Worm (Caenorhabditis elegans) whole organism, L1 larva: ENCODE data around the gene F53A9.6.

Experiments
- C16A3.4 ChIP-seq: fragments of 150-350 bp; optimal IDR thresholded peaks from 2 replicates; lab custom pipeline; 2014; ENCODE audit warnings: missing biosample characterization, missing genetic modification characterization
- C34B4.2 ChIP-seq: sonication (generic microtip); optimal IDR thresholded peaks from 2 replicates; lab custom pipeline; 2017; ENCODE audit warnings: mild to moderate bottlenecking, missing genetic modification characterization, missing compliant biosample characterization
- Y116A8C.19 ChIP-seq: sonication (generic microtip); optimal IDR thresholded peaks from 2 replicates; lab custom pipeline; 2016; ENCODE audit warnings: missing compliant biosample characterization, missing genetic modification characterization, borderline replicate concordance
- alr-1 ChIP-seq: fragments of 200-800 bp; sonication (Bioruptor generic); optimal IDR thresholded peaks from 2 replicates; lab custom pipeline; 2018; ENCODE audit warnings: borderline replicate concordance, mild to moderate bottlenecking, missing genetic modification characterization, missing compliant biosample characterization
- ama-1 ChIP-seq: fragments of 150-350 bp; optimal IDR thresholded peaks from 2 replicates; lab custom pipeline; 2014
- blmp-1 ChIP-seq: fragments of 150-350 bp; optimal IDR thresholded peaks from 2 replicates; lab custom pipeline; 2014; ENCODE audit warnings: missing biosample characterization, missing genetic modification characterization
- ces-1 ChIP-seq: fragments of 150-350 bp; optimal IDR thresholded peaks from 2 replicates; lab custom pipeline; 2014; ENCODE audit warnings: missing biosample characterization, missing genetic modification reagents, missing genetic modification characterization
- dpl-1 ChIP-seq, 3 experiments: fragments of 150-350 bp in 2 of 3; sonication (generic microtip) in 1 of 3; optimal IDR thresholded peaks; 2 replicates each; lab custom pipeline; 2014 to 2017; ENCODE audit warnings: missing biosample characterization in 3 of 3, missing genetic modification characterization in 3 of 3, missing genetic modification reagents in 3 of 3
- efl-1 ChIP-seq, 4 experiments: fragments of 150-350 bp; optimal IDR thresholded peaks in 3 of 4; peaks in 1 of 4; 1 replicate in 1 of 4; 2 replicates in 3 of 4; lab custom pipeline; 2014; ENCODE audit warnings: missing biosample characterization in 2 of 4, missing genetic modification characterization in 2 of 4, missing genetic modification reagents in 2 of 4
- egl-13 ChIP-seq: sonication (generic microtip); optimal IDR thresholded peaks from 2 replicates; lab custom pipeline; 2016; ENCODE audit warnings: missing genotype, missing genetic modification reagents, missing genetic modification characterization, missing compliant biosample characterization
- egl-27 ChIP-seq, 2 experiments: fragments of 150-350 bp in 1 of 2; sonication (generic microtip); optimal IDR thresholded peaks; 3 replicates each; lab custom pipeline; 2017 to 2018; ENCODE audit warnings: missing biosample characterization in 2 of 2, missing genetic modification characterization in 2 of 2, missing genetic modification reagents in 2 of 2
- ets-5 ChIP-seq: fragments of 200-800 bp; sonication (Bioruptor generic); IDR thresholded peaks from 2 replicates; pipeline ENCODE4 v1.3.6; 2022; ENCODE audit warnings: missing genetic modification characterization, missing compliant biosample characterization
- fkh-4 ChIP-seq: sonication (generic microtip); optimal IDR thresholded peaks from 2 replicates; lab custom pipeline; 2016; ENCODE audit warnings: missing compliant biosample characterization, missing genetic modification characterization, borderline replicate concordance
- fkh-8 ChIP-seq: sonication (generic microtip); optimal IDR thresholded peaks from 2 replicates; lab custom pipeline; 2016; ENCODE audit warnings: mild to moderate bottlenecking, missing genetic modification characterization, missing compliant biosample characterization
- hlh-4 ChIP-seq: sonication (generic microtip); optimal IDR thresholded peaks from 2 replicates; lab custom pipeline; 2016; ENCODE audit warnings: mild to moderate bottlenecking, missing genetic modification characterization, missing compliant biosample characterization
- lin-14 ChIP-seq: fragments of 200-800 bp; sonication (Bioruptor generic); optimal IDR thresholded peaks from 2 replicates; lab custom pipeline; 2018; ENCODE audit warnings: mild to moderate bottlenecking, missing genetic modification characterization, moderate library complexity, missing compliant biosample characterization
- lin-15B ChIP-seq: fragments of 150-350 bp; sonication (generic microtip); optimal IDR thresholded peaks from 3 replicates; lab custom pipeline; 2014; ENCODE audit warnings: missing biosample characterization, missing genetic modification characterization
- lin-35 ChIP-seq, 2 experiments: fragments of 150-350 bp; optimal IDR thresholded peaks; 2 replicates each; lab custom pipeline; 2014; ENCODE audit warnings: missing biosample characterization in 2 of 2, missing genetic modification characterization in 2 of 2, missing genetic modification reagents in 2 of 2
- lir-3 ChIP-seq: sonication (generic microtip); optimal IDR thresholded peaks from 2 replicates; lab custom pipeline; 2016; ENCODE audit warnings: mild to moderate bottlenecking, missing genetic modification characterization, moderate library complexity, missing compliant biosample characterization; ENCODE audit not compliant: poor library complexity
- lsy-2 ChIP-seq, 2 experiments: fragments of 150-350 bp; optimal IDR thresholded peaks; 2 replicates each; lab custom pipeline; 2014; ENCODE audit warnings: missing biosample characterization in 2 of 2, missing genetic modification characterization in 2 of 2
- mef-2 ChIP-seq: fragments of 150-350 bp; optimal IDR thresholded peaks from 2 replicates; lab custom pipeline; 2014; ENCODE audit warnings: missing biosample characterization, missing genetic modification characterization
- mep-1 ChIP-seq: fragments of 150-350 bp; optimal IDR thresholded peaks from 2 replicates; lab custom pipeline; 2014; ENCODE audit warnings: missing biosample characterization, missing genetic modification characterization
- nhr-12 ChIP-seq: sonication (generic microtip); optimal IDR thresholded peaks from 2 replicates; lab custom pipeline; 2017; ENCODE audit warnings: missing biosample characterization, missing genetic modification characterization
- nhr-20 ChIP-seq: sonication (generic microtip); optimal IDR thresholded peaks from 2 replicates; lab custom pipeline; 2016; ENCODE audit warnings: mild to moderate bottlenecking, missing genetic modification characterization, missing compliant biosample characterization
- nhr-237 ChIP-seq: fragments of 150-350 bp; optimal IDR thresholded peaks from 2 replicates; lab custom pipeline; 2014; ENCODE audit warnings: missing biosample characterization, missing genetic modification characterization
- nhr-28 ChIP-seq: fragments of 150-350 bp; optimal IDR thresholded peaks from 2 replicates; lab custom pipeline; 2014; ENCODE audit warnings: missing biosample characterization, missing genetic modification characterization
- nhr-71 ChIP-seq: sonication (generic microtip); optimal IDR thresholded peaks from 2 replicates; lab custom pipeline; 2016; ENCODE audit warnings: mild to moderate bottlenecking, missing genetic modification characterization, moderate library complexity, missing compliant biosample characterization
- nhr-77 ChIP-seq: fragments of 150-350 bp; optimal IDR thresholded peaks from 2 replicates; lab custom pipeline; 2014; ENCODE audit warnings: missing biosample characterization, missing genetic modification characterization
- nhr-85 ChIP-seq: sonication (generic microtip); peaks from one replicate; lab custom pipeline; 2016; ENCODE audit warnings: missing genetic modification characterization, inconsistent platforms, missing compliant biosample characterization
- nhr-90 ChIP-seq: sonication (generic microtip); optimal IDR thresholded peaks from 2 replicates; lab custom pipeline; 2016; ENCODE audit warnings: mild to moderate bottlenecking, missing genetic modification characterization, missing compliant biosample characterization; ENCODE audit not compliant: poor library complexity
- pax-3 ChIP-seq: fragments of 200-800 bp; sonication (Bioruptor generic); optimal IDR thresholded peaks from 2 replicates; lab custom pipeline; 2018; ENCODE audit warnings: mild to moderate bottlenecking, missing genetic modification characterization, moderate library complexity, missing compliant biosample characterization
- skn-1 ChIP-seq: fragments of 150-350 bp; optimal IDR thresholded peaks from 2 replicates; lab custom pipeline; 2014; ENCODE audit warnings: missing biosample characterization, missing genetic modification characterization
- snpc-4 ChIP-seq: fragments of 150-350 bp; optimal IDR thresholded peaks from 2 replicates; lab custom pipeline; 2014; ENCODE audit warnings: missing biosample characterization, missing genetic modification characterization
- snu-23 ChIP-seq: sonication (generic microtip); optimal IDR thresholded peaks from 2 replicates; lab custom pipeline; 2016; ENCODE audit warnings: missing genetic modification characterization, missing compliant biosample characterization
- sox-4 ChIP-seq: sonication (generic microtip); optimal IDR thresholded peaks from 2 replicates; lab custom pipeline; 2016; ENCODE audit warnings: missing genetic modification characterization, missing compliant biosample characterization
- sptf-1 ChIP-seq: fragments of 150-350 bp; optimal IDR thresholded peaks from 2 replicates; lab custom pipeline; 2014; ENCODE audit warnings: missing biosample characterization, missing genetic modification characterization
- sup-37 ChIP-seq: fragments of 200-800 bp; sonication (Bioruptor generic); optimal IDR thresholded peaks from 2 replicates; lab custom pipeline; 2018; ENCODE audit warnings: mild to moderate bottlenecking, missing genetic modification characterization, missing compliant biosample characterization
- swsn-7 ChIP-seq: sonication (generic microtip); optimal IDR thresholded peaks from 2 replicates; lab custom pipeline; 2016; ENCODE audit warnings: missing genetic modification characterization, missing compliant biosample characterization
- unc-130 ChIP-seq: fragments of 150-350 bp; optimal IDR thresholded peaks from 2 replicates; lab custom pipeline; 2017; ENCODE audit warnings: missing biosample characterization, missing genetic modification characterization, inconsistent platforms
- vab-15 ChIP-seq: sonication (generic microtip); optimal IDR thresholded peaks from 2 replicates; lab custom pipeline; 2017; ENCODE audit warnings: missing genotype, mild to moderate bottlenecking, missing genetic modification characterization, missing compliant biosample characterization
- xbp-1 ChIP-seq: sonication (generic microtip); optimal IDR thresholded peaks from 2 replicates; lab custom pipeline; 2016; ENCODE audit warnings: missing genetic modification characterization, missing compliant biosample characterization
- ztf-4 ChIP-seq: fragments of 150-350 bp; optimal IDR thresholded peaks from 2 replicates; lab custom pipeline; 2014; ENCODE audit warnings: missing biosample characterization, missing genetic modification characterization

F53A9.6 gene

DNA sequence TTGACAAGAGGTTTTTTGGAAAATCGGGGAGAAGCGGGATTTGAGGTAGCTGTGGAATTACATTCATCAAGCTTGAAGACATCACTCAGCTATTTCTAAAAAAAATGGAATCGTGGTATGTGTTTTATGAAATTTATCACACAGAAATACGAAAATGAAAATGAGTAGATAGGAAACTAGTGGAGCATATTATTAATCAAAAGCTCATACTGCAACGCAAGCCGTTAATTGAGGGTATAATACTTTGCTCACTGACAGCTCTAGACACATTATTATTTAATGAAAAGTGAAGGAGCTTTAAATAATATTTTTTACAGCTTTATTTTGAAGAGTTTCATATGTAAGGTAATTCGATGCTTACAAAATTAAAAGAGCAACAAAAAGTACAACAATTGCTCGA, 29.3 kb upstream of the F53A9.6 start, which contains the start of gene M02D8.7:
M02D8.7 (minus strand) TSS at position 101 of the 400 bp plus-strand sequence.
- no peak for TF ChIP-seq nhr-237 (tag; lab: Kevin White, UChicago)

DNA sequence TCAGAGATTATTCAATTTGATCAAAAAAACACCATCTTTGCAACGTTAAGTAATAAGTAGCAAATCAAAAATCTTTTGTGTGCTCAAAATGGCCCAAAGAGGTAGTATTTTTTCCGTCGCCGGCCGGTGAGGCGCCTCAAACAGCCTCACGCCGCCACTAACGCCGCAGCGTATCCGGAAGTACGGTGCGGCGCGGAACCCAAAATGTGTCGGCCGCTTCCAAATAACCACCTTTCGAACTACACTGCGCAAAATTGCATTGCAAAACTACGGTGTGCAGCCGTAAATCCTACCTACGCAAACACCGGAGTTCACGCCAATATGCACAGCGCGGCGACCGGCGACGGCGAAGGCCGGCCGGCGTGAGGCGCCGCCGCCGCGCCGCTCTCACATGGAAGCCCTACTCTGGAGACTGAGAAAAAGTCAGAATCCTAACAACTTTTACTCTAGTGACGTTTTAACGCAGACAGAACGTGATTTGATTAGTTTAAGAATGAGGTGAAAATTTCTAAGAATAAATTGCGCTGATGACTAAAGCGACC, 28.1 kb upstream of the F53A9.6 start:
- TF ChIP-seq egl-27 (tag; optimal IDR thresholded peaks at IDR 0.05; lab: Kevin White, UChicago), result no peak
- no peak for TF ChIP-seq pax-3 (tag; lab: Kevin White, UChicago)
- no peak for TF ChIP-seq ztf-4 (tag; lab: Kevin White, UChicago)
- TF ChIP-seq sup-37 (GFP tag; lab: Kevin White, UChicago), result no peak
- TF ChIP-seq snu-23 (GFP tag; lab: Kevin White, UChicago), result no peak
- no peak for TF ChIP-seq nhr-85 (tag; lab: Kevin White, UChicago)
- no peak for TF ChIP-seq ets-5 (GFP tag; lab: Robert Waterston, UW)
- no peak for TF ChIP-seq fkh-4
- no peak for TF ChIP-seq unc-130 (tag; lab: Kevin White, UChicago)
- TF ChIP-seq sox-4 (tag; lab: Kevin White, UChicago), result no peak
- TF ChIP-seq mef-2 (tag; lab: Kevin White, UChicago), result no peak
- no peak for TF ChIP-seq C34B4.2 (tag; lab: Kevin White, UChicago)

DNA sequence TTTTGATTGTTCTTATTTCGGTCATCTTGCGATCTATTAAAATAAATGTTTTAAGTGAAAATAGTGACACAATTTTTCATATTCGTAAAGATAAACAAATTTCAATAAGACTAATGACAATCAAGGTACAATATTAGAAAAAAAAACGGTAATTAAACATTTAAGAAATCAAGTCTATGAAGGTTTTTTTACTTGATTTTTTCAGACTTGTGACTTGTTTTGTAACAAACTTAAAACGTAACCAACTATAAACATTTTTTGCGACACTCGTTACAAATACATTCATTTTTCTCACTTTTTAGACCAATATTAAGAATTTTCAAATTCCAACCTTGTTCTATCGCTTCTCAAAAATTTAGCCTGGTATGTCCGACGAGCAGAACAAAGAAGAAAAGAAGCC, 25.8 kb upstream of the F53A9.6 start, which contains the start of gene M02D8.2:
M02D8.2 (plus strand) TSS at position 301 of the 400 bp plus-strand sequence.
- TF ChIP-seq hlh-4, result no peak
- TF ChIP-seq nhr-77 (tag; lab: Kevin White, UChicago), result no peak
- no peak for TF ChIP-seq alr-1 (tag; lab: Kevin White, UChicago)
- TF ChIP-seq unc-130 (tag; lab: Kevin White, UChicago), result no peak
- no peak for TF ChIP-seq egl-13
- TF ChIP-seq Y116A8C.19 (tag; lab: Kevin White, UChicago), result no peak
- TF ChIP-seq sptf-1, result no peak
- TF ChIP-seq dpl-1 (GFP tag; optimal IDR thresholded peaks at IDR 0.05; lab: Kevin White, UChicago), result no peak
- no peak for TF ChIP-seq ama-1 (lab: Kevin White, UChicago)
- TF ChIP-seq fkh-8 (tag; lab: Kevin White, UChicago), result no peak
- no peak for TF ChIP-seq ets-5 (GFP tag; lab: Robert Waterston, UW)
- TF ChIP-seq nhr-85 (tag; lab: Kevin White, UChicago), result no peak
- TF ChIP-seq vab-15 (tag; lab: Kevin White, UChicago), result no peak
- TF ChIP-seq ces-1, result no peak
- TF ChIP-seq nhr-12 (tag; lab: Kevin White, UChicago), result no peak
- no peak for TF ChIP-seq pax-3 (tag; lab: Kevin White, UChicago)
- no peak for TF ChIP-seq nhr-90 (tag; lab: Kevin White, UChicago)

DNA sequence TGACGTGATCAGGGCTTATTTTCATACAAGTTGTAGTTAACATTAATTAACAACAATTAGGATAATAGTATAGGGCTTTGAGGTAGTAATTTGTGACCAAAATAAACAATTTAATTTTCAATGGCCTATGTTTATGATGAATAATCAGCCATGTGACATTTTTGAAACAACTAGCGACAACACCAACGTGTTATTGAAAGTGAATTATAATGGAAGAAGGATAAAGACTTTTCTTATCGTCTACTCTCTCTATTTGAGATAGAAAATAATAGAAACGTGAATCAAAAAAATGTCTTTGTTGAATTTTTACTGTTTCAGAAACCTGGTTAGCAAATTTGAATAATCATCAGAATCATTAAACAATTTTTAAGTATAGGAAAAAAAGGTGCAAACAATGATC, 24.2 kb upstream of the F53A9.6 start:
- peak; percentile 68 for TF ChIP-seq blmp-1
- peak; percentile 58 for TF ChIP-seq nhr-85 (tag; lab: Kevin White, UChicago)
- TF ChIP-seq lir-3 (tag; lab: Kevin White, UChicago), result no peak

ce11 chrX:8736965-8737464, 23.4 kb upstream of the F53A9.6 start, which contains the start of gene M02D8.3:
M02D8.3 (minus strand) TSS chrX:8737015.
- TF ChIP-seq lin-35 (GFP tag; optimal IDR thresholded peaks at IDR 0.05; lab: Kevin White, UChicago), result peak; percentile 21 to 82
- TF ChIP-seq skn-1 (tag; lab: Kevin White, UChicago), result peak; percentile 25
- no peak for TF ChIP-seq vab-15 (tag; lab: Kevin White, UChicago)
- TF ChIP-seq C16A3.4 (tag; lab: Kevin White, UChicago), result peak; percentile 29
- TF ChIP-seq mep-1 (tag; lab: Kevin White, UChicago), result peak; percentile 21
- no peak for TF ChIP-seq lin-15B (tag; lab: Kevin White, UChicago)
- TF ChIP-seq lin-14 (GFP tag; lab: Kevin White, UChicago), result peak; percentile 80
- peak; percentile 28 for TF ChIP-seq snu-23 (GFP tag; lab: Kevin White, UChicago)
- TF ChIP-seq snpc-4 (tag; lab: Kevin White, UChicago), result no peak
- peak; percentile 44 to 63 for TF ChIP-seq efl-1 (optimal IDR thresholded peaks at IDR 0.05; lab: Kevin White, UChicago)
- peak; percentile 67 to 84 for TF ChIP-seq efl-1 (GFP tag; optimal IDR thresholded peaks at IDR 0.05 in 1 of 2; lab: Kevin White, UChicago)
- TF ChIP-seq lsy-2 (tag; optimal IDR thresholded peaks at IDR 0.05; lab: Kevin White, UChicago), result peak in 1 of 2 experiments; percentile 43
- peak; percentile 60 to 78 (median 68) for TF ChIP-seq dpl-1 (GFP tag; optimal IDR thresholded peaks at IDR 0.05; lab: Kevin White, UChicago)
- no peak for TF ChIP-seq nhr-90 (tag; lab: Kevin White, UChicago)
- peak; percentile 7 for TF ChIP-seq xbp-1 (tag; lab: Kevin White, UChicago)
- no peak for TF ChIP-seq swsn-7 (tag; lab: Kevin White, UChicago)
- no peak for TF ChIP-seq nhr-12 (tag; lab: Kevin White, UChicago)
- no peak for TF ChIP-seq sox-4 (tag; lab: Kevin White, UChicago)
- TF ChIP-seq nhr-20, result peak; percentile 31
- no peak for TF ChIP-seq nhr-28 (tag; lab: Kevin White, UChicago)
- peak; percentile 9 for TF ChIP-seq nhr-71 (tag; lab: Kevin White, UChicago)
- TF ChIP-seq blmp-1, result peak; percentile 64
- TF ChIP-seq ztf-4 (tag; lab: Kevin White, UChicago), result no peak
